Worm (Caenorhabditis elegans): Measurements from ENCODE around the gene Y69E1A.5.
A peak's percentile ranks its signal among the peaks of the same experiment; 100 is the strongest.

- TF ChIP-seq aha-1 (tag; optimal IDR thresholded peaks at IDR 0.05) (peak; percentile 63), unc-62 (GFP tag; optimal IDR thresholded peaks at IDR 0.05) (no peak), F16B12.6 (tag; optimal IDR thresholded peaks at IDR 0.05) (peak; percentile 11), sptf-1 (tag; optimal IDR thresholded peaks at IDR 0.05) (no peak)
Observed at ce11 chrIV:10935336-10935735, 22.1 kb downstream of the Y69E1A.5 start.
